Worm (Caenorhabditis elegans) whole organism, L4 larva: ENCODE data around the gene F42G10.1.
A peak's percentile ranks its signal among the peaks of the same experiment; 100 is the strongest.

Experiments
- F10B5.3 ChIP-seq: sonication (generic microtip); optimal IDR thresholded peaks from 2 replicates; lab custom pipeline; 2016; ENCODE audit warnings: mild to moderate bottlenecking, missing genetic modification characterization, missing compliant biosample characterization
- F37D6.2 ChIP-seq: sonication (generic microtip); optimal IDR thresholded peaks from 2 replicates; lab custom pipeline; 2016; ENCODE audit warnings: mild to moderate bottlenecking, missing genetic modification characterization, missing compliant biosample characterization
- F44E2.7 ChIP-seq: fragments of 200-800 bp; sonication (Bioruptor generic); IDR thresholded peaks from 2 replicates; pipeline ENCODE4 v2.1.2; 2022; ENCODE audit warnings: missing genetic modification characterization, missing compliant biosample characterization
- Y105C5A.15 ChIP-seq: fragments of 200-800 bp; sonication (Bioruptor generic); IDR thresholded peaks from 2 replicates; pipeline ENCODE4 v1.3.6; 2022; ENCODE audit warnings: missing genetic modification characterization, missing compliant biosample characterization
- Y75B8A.6 ChIP-seq: fragments of 200-800 bp; sonication (Bioruptor generic); IDR thresholded peaks from 2 replicates; pipeline ENCODE4 v1.3.6; 2022; ENCODE audit warnings: missing genetic modification reagents, missing genetic modification characterization, missing compliant biosample characterization
- aha-1 ChIP-seq: fragments of 150-350 bp; peaks from one replicate; lab custom pipeline; 2014; ENCODE audit warnings: missing biosample characterization, missing genetic modification characterization
- aly-2 ChIP-seq: sonication (generic microtip); optimal IDR thresholded peaks from 2 replicates; lab custom pipeline; 2018; ENCODE audit warnings: missing biosample characterization, missing genetic modification characterization
- ama-1 ChIP-seq: fragments of 150-350 bp; optimal IDR thresholded peaks from 2 replicates; lab custom pipeline; 2014; ENCODE audit warnings: inconsistent platforms, mixed read lengths
- arid-1 ChIP-seq: fragments of 200-800 bp; sonication (Bioruptor generic); conservative IDR thresholded peaks from 2 replicates; pipeline ENCODE4 v1.3.6; 2022; ENCODE audit warnings: missing genetic modification reagents, missing genetic modification characterization, missing compliant biosample characterization
- ceh-20 ChIP-seq: fragments of 200-800 bp; sonication (Bioruptor generic); IDR thresholded peaks from 2 replicates; pipeline ENCODE4 v1.3.6; 2022; ENCODE audit warnings: missing genetic modification reagents, missing genetic modification characterization, missing compliant biosample characterization
- ceh-44 ChIP-seq: fragments of 200-800 bp; sonication (Bioruptor generic); IDR thresholded peaks from 2 replicates; pipeline ENCODE4 v1.3.6; 2022; ENCODE audit warnings: missing genetic modification reagents, missing genetic modification characterization, missing compliant biosample characterization
- ceh-62 ChIP-seq: sonication (generic microtip); optimal IDR thresholded peaks from 2 replicates; lab custom pipeline; 2017; ENCODE audit warnings: missing biosample characterization, missing genetic modification characterization
- ces-1 ChIP-seq: fragments of 150-350 bp; sonication (generic microtip); optimal IDR thresholded peaks from 4 replicates; lab custom pipeline; 2014; ENCODE audit warnings: missing biosample characterization, missing genetic modification reagents, missing genetic modification characterization
- cey-2 ChIP-seq: sonication (generic microtip); optimal IDR thresholded peaks from 3 replicates; lab custom pipeline; 2017; ENCODE audit warnings: missing genetic modification characterization, mild to moderate bottlenecking, missing compliant biosample characterization, antibody characterized with exemption, borderline replicate concordance; ENCODE audit not compliant: insufficient read depth
- daf-16 ChIP-seq, 3 experiments: sonication (generic microtip); optimal IDR thresholded peaks; 2 replicates each; lab custom pipeline; 2016 to 2017; ENCODE audit warnings: missing genetic modification characterization in 3 of 3, missing genetic modification reagents in 3 of 3, mild to moderate bottlenecking in 2 of 3, missing compliant biosample characterization in 2 of 3, missing biosample characterization in 1 of 3, moderate library complexity in 1 of 3
- dmd-9 ChIP-seq: fragments of 200-800 bp; sonication (Bioruptor generic); IDR thresholded peaks from 2 replicates; pipeline ENCODE4 v1.3.6; 2022; ENCODE audit warnings: missing genetic modification reagents, missing genetic modification characterization, missing compliant biosample characterization
- dpl-1 ChIP-seq: fragments of 150-350 bp; optimal IDR thresholded peaks from 2 replicates; lab custom pipeline; 2014; ENCODE audit warnings: missing biosample characterization, missing genetic modification reagents, missing genetic modification characterization
- duxl-1 ChIP-seq: sonication (generic microtip); optimal IDR thresholded peaks from 2 replicates; lab custom pipeline; 2016; ENCODE audit warnings: mild to moderate bottlenecking, missing genetic modification characterization, moderate library complexity, missing compliant biosample characterization; ENCODE audit not compliant: poor library complexity
- dve-1 ChIP-seq: sonication (generic microtip); optimal IDR thresholded peaks from 2 replicates; lab custom pipeline; 2017; ENCODE audit warnings: antibody characterized with exemption, mild to moderate bottlenecking, missing genetic modification characterization, missing compliant biosample characterization; ENCODE audit not compliant: insufficient read depth
- egl-27 ChIP-seq: sonication (generic microtip); optimal IDR thresholded peaks from 3 replicates; lab custom pipeline; 2017; ENCODE audit warnings: missing biosample characterization, missing genetic modification reagents, missing genetic modification characterization
- egl-43 ChIP-seq: fragments of 200-800 bp; sonication (Bioruptor generic); IDR thresholded peaks from 2 replicates; pipeline ENCODE4 v1.3.6; 2022; ENCODE audit warnings: missing genetic modification reagents, missing genetic modification characterization, missing compliant biosample characterization
- fkh-10 ChIP-seq: fragments of 150-350 bp; optimal IDR thresholded peaks from 2 replicates; lab custom pipeline; 2014; ENCODE audit warnings: missing biosample characterization, missing genetic modification reagents, missing genetic modification characterization
- hlh-11 ChIP-seq: fragments of 200-800 bp; sonication (Bioruptor generic); optimal IDR thresholded peaks from 2 replicates; lab custom pipeline; 2018; ENCODE audit warnings: mild to moderate bottlenecking, missing genetic modification characterization, missing compliant biosample characterization
- hmg-1.1 ChIP-seq: fragments of 200-800 bp; sonication (Bioruptor generic); IDR thresholded peaks from 2 replicates; pipeline ENCODE4 v1.3.6; 2022; ENCODE audit warnings: missing genetic modification reagents, missing genetic modification characterization, missing compliant biosample characterization
- jun-1 ChIP-seq: fragments of 150-350 bp; optimal IDR thresholded peaks from 2 replicates; lab custom pipeline; 2014; ENCODE audit warnings: missing biosample characterization, missing genetic modification reagents, missing genetic modification characterization
- lim-7 ChIP-seq: fragments of 200-800 bp; sonication (Bioruptor generic); IDR thresholded peaks from 2 replicates; pipeline ENCODE4 v1.3.6; 2022; ENCODE audit warnings: missing genetic modification characterization, missing compliant biosample characterization
- lin-29 ChIP-seq: fragments of 200-800 bp; sonication (Bioruptor generic); IDR thresholded peaks from 2 replicates; pipeline ENCODE4 v1.3.6; 2022; ENCODE audit warnings: missing genetic modification reagents, missing genetic modification characterization, missing compliant biosample characterization
- lin-39 ChIP-seq: fragments of 150-350 bp; optimal IDR thresholded peaks from 2 replicates; lab custom pipeline; 2014; ENCODE audit warnings: missing biosample characterization, missing genetic modification reagents, missing genetic modification characterization
- lir-3 ChIP-seq: sonication (generic microtip); optimal IDR thresholded peaks from 2 replicates; lab custom pipeline; 2016; ENCODE audit warnings: mild to moderate bottlenecking, missing genetic modification characterization, missing compliant biosample characterization
- mdl-1 ChIP-seq, 2 experiments: fragments of 150-350 bp in 1 of 2; sonication (generic microtip) in 1 of 2; optimal IDR thresholded peaks; 2 replicates each; lab custom pipeline; 2014 to 2017; ENCODE audit warnings: missing biosample characterization in 2 of 2, missing genetic modification characterization in 2 of 2
- mxl-2 ChIP-seq: fragments of 200-800 bp; sonication (Bioruptor generic); conservative IDR thresholded peaks from 2 replicates; pipeline ENCODE4 v1.3.6; 2022; ENCODE audit warnings: missing genetic modification reagents, missing genetic modification characterization, missing compliant biosample characterization
- nhr-10 ChIP-seq: fragments of 150-350 bp; optimal IDR thresholded peaks from 2 replicates; lab custom pipeline; 2014; ENCODE audit warnings: missing biosample characterization, missing genetic modification characterization
- nhr-102 ChIP-seq: sonication (generic microtip); optimal IDR thresholded peaks from 2 replicates; lab custom pipeline; 2016; ENCODE audit warnings: mild to moderate bottlenecking, missing genetic modification characterization, moderate library complexity, missing compliant biosample characterization
- nhr-11 ChIP-seq: fragments of 150-350 bp; optimal IDR thresholded peaks from 2 replicates; lab custom pipeline; 2014; ENCODE audit warnings: missing biosample characterization, missing genetic modification characterization
- nhr-237 ChIP-seq: sonication (generic microtip); optimal IDR thresholded peaks from 2 replicates; lab custom pipeline; 2017; ENCODE audit warnings: missing biosample characterization, missing genetic modification characterization
- nhr-41 ChIP-seq: fragments of 200-800 bp; sonication (Bioruptor generic); IDR thresholded peaks from 2 replicates; pipeline ENCODE4 v1.3.6; 2022; ENCODE audit warnings: missing genetic modification reagents, missing genetic modification characterization, missing compliant biosample characterization
- nhr-42 ChIP-seq: fragments of 200-800 bp; sonication (Bioruptor generic); IDR thresholded peaks from 2 replicates; pipeline ENCODE4 v1.3.6; 2022; ENCODE audit warnings: missing genetic modification characterization, missing compliant biosample characterization
- nhr-6 ChIP-seq: fragments of 150-350 bp; optimal IDR thresholded peaks from 2 replicates; lab custom pipeline; 2014; ENCODE audit warnings: missing biosample characterization, missing genetic modification characterization
- nhr-76 ChIP-seq: fragments of 150-350 bp; optimal IDR thresholded peaks from 2 replicates; lab custom pipeline; 2014; ENCODE audit warnings: missing biosample characterization, missing genetic modification characterization
- pha-4 ChIP-seq, 2 experiments: fragments of 150-350 bp in 1 of 2; fragments of 200-800 bp in 1 of 2; sonication (Bioruptor generic) in 1 of 2; IDR thresholded peaks in 1 of 2; optimal IDR thresholded peaks in 1 of 2; 2 replicates each; pipeline versions ENCODE4 v1.3.6 to Lab custom; 2014 to 2022; ENCODE audit warnings: missing genetic modification characterization in 2 of 2, missing genetic modification reagents in 2 of 2, missing biosample characterization in 1 of 2, missing compliant biosample characterization in 1 of 2
- php-3 ChIP-seq: fragments of 200-800 bp; sonication (Bioruptor generic); IDR thresholded peaks from 2 replicates; pipeline ENCODE4 v1.3.6; 2022; ENCODE audit warnings: missing genetic modification reagents, missing genetic modification characterization, missing compliant biosample characterization
- saeg-2 ChIP-seq: fragments of 200-800 bp; sonication (Bioruptor generic); IDR thresholded peaks from 2 replicates; pipeline ENCODE4 v1.3.6; 2022; ENCODE audit warnings: missing genetic modification reagents, missing genetic modification characterization, missing compliant biosample characterization
- skn-1 ChIP-seq: fragments of 150-350 bp; optimal IDR thresholded peaks from 2 replicates; lab custom pipeline; 2014; ENCODE audit warnings: missing biosample characterization, missing genetic modification characterization
- snpc-4 ChIP-seq: fragments of 150-350 bp; optimal IDR thresholded peaks from 2 replicates; lab custom pipeline; 2014; ENCODE audit warnings: missing biosample characterization, missing genetic modification characterization
- spr-3 ChIP-seq: fragments of 200-800 bp; sonication (Bioruptor generic); optimal IDR thresholded peaks from 2 replicates; lab custom pipeline; 2018; ENCODE audit warnings: mild to moderate bottlenecking, missing genetic modification characterization, missing compliant biosample characterization
- unc-62 ChIP-seq, 3 experiments: fragments of 150-350 bp in 1 of 3; sonication (generic microtip); optimal IDR thresholded peaks in 2 of 3; peaks in 1 of 3; 1 replicate in 1 of 3; 2 replicates in 2 of 3; lab custom pipeline; 2014 to 2017; ENCODE audit warnings: missing biosample characterization in 3 of 3, missing genetic modification characterization in 3 of 3, missing genetic modification reagents in 3 of 3, missing genotype in 1 of 3
- zag-1 ChIP-seq: fragments of 150-350 bp; optimal IDR thresholded peaks from 2 replicates; lab custom pipeline; 2014; ENCODE audit warnings: missing biosample characterization, missing genetic modification characterization
- zip-11 ChIP-seq: fragments of 200-800 bp; sonication (Bioruptor generic); IDR thresholded peaks from 2 replicates; pipeline ENCODE4 v1.3.6; 2022; ENCODE audit warnings: missing genetic modification characterization, missing compliant biosample characterization
- ztf-7 ChIP-seq: fragments of 150-350 bp; optimal IDR thresholded peaks from 2 replicates; lab custom pipeline; 2014; ENCODE audit warnings: missing biosample characterization, missing genetic modification characterization

Gene F42G10.1

DNA sequence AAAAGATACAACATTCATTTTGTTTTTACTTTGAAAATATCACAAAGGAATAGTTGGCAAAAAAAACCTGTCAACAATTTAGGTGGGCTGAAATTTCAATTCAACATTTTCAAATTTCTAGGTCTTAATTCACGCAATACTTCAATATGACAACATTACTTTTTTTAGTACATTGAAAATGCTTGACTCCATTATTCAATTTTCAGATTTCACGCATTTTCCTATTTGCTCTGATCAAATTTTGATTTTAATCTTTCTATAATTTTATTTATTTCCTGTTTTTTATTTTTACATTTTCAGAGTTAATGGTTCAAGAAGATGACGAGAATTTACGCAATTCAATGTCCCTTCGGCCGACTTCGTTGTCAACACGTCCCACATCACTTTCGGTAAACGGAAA is 5.6 kb upstream of the F42G10.1 start, which contains the start of gene mkk-4:
Gene mkk-4, plus strand, starts transcription at position 301 of the 400 bp plus-strand sequence.
- TF ChIP-seq egl-27, result no peak
- TF ChIP-seq lin-39 (tag; lab: Kevin White, UChicago), result no peak
- TF ChIP-seq Y75B8A.6 (GFP tag; lab: Robert Waterston, UW), result no peak
- no peak for TF ChIP-seq fkh-10 (GFP tag; lab: Kevin White, UChicago)
- TF ChIP-seq hmg-1.1 (GFP tag; lab: Robert Waterston, UW), result no peak
- no peak for TF ChIP-seq ama-1 (lab: Kevin White, UChicago)
- no peak for TF ChIP-seq ceh-20 (GFP tag; lab: Robert Waterston, UW)
- no peak for TF ChIP-seq lim-7
- TF ChIP-seq aly-2 (tag; lab: Kevin White, UChicago), result no peak
- TF ChIP-seq spr-3 (GFP tag; lab: Kevin White, UChicago), result no peak
- TF ChIP-seq nhr-102, result no peak
- TF ChIP-seq snpc-4 (tag; lab: Kevin White, UChicago), result no peak
- no peak for TF ChIP-seq cey-2
- no peak for TF ChIP-seq ces-1 (GFP tag; lab: Kevin White, UChicago)
- TF ChIP-seq dve-1 (tag; lab: Kevin White, UChicago), result no peak
- TF ChIP-seq arid-1 (GFP tag; lab: Robert Waterston, UW), result no peak
- TF ChIP-seq jun-1 (tag; lab: Kevin White, UChicago), result no peak
- no peak for TF ChIP-seq ceh-44 (GFP tag; lab: Robert Waterston, UW)

DNA sequence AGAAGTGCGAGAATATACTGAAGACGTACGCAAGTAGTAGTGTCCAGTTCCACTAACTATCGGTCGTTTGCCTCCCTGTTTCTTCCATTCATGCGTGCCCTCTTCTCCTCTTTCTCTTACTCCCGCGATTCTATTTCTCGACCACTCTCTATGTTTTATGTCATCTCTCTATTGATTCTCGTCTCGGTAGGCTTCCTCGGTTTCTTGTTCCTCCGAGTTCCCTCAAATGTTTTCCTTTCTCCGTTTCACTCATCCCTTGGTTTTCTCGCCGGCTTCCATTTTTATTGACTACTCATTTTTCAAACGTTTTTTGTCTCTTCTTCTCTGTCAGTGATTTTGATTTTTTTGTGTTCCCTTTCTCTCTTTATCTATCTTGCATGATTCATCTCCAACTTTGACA is 4.4 kb upstream of the F42G10.1 start:
- TF ChIP-seq aha-1 (tag; lab: Kevin White, UChicago), result peak; percentile 54
- peak; percentile 55 for TF ChIP-seq hlh-11 (tag; lab: Kevin White, UChicago)
- no peak for TF ChIP-seq nhr-42 (GFP tag; lab: Robert Waterston, UW)
- TF ChIP-seq dpl-1 (GFP tag; lab: Kevin White, UChicago), result peak; percentile 10
- no peak for TF ChIP-seq php-3 (GFP tag; lab: Robert Waterston, UW)
- TF ChIP-seq lin-29 (GFP tag; lab: Robert Waterston, UW), result no peak
- TF ChIP-seq ces-1 (GFP tag; lab: Kevin White, UChicago), result no peak
- TF ChIP-seq nhr-10, result no peak
- TF ChIP-seq mxl-2, result no peak
- TF ChIP-seq ztf-7, result no peak
- no peak for TF ChIP-seq F44E2.7 (GFP tag; lab: Robert Waterston, UW)
- TF ChIP-seq ceh-62 (tag; lab: Kevin White, UChicago), result no peak
- TF ChIP-seq egl-27, result no peak
- no peak for TF ChIP-seq saeg-2 (GFP tag; lab: Robert Waterston, UW)
- no peak for TF ChIP-seq nhr-41 (GFP tag; lab: Robert Waterston, UW)
- TF ChIP-seq aly-2 (tag; lab: Kevin White, UChicago), result no peak
- TF ChIP-seq egl-43 (GFP tag; lab: Robert Waterston, UW), result no peak
- TF ChIP-seq mdl-1 (tag; optimal IDR thresholded peaks at IDR 0.05; lab: Kevin White, UChicago), result peak in 1 of 2 experiments; percentile 72
- TF ChIP-seq ceh-44 (GFP tag; lab: Robert Waterston, UW), result no peak
- no peak for TF ChIP-seq nhr-76 (tag; lab: Kevin White, UChicago)
- TF ChIP-seq Y105C5A.15, result no peak
- no peak for TF ChIP-seq pha-4 (GFP tag; IDR thresholded peaks at IDR 0.05; lab: Robert Waterston, UW)
- no peak for TF ChIP-seq pha-4 (tag; optimal IDR thresholded peaks at IDR 0.05; lab: Kevin White, UChicago)
- no peak for TF ChIP-seq skn-1 (tag; lab: Kevin White, UChicago)
- no peak for TF ChIP-seq Y75B8A.6 (GFP tag; lab: Robert Waterston, UW)
- peak in 1 of 2 experiments; percentile 97 for TF ChIP-seq unc-62 (GFP tag; optimal IDR thresholded peaks at IDR 0.05 in 1 of 2; lab: Kevin White, UChicago)
- no peak for TF ChIP-seq unc-62 (tag; optimal IDR thresholded peaks at IDR 0.05; lab: Kevin White, UChicago)
- peak; percentile 29 for TF ChIP-seq nhr-11 (tag; lab: Kevin White, UChicago)
- no peak for TF ChIP-seq zip-11 (GFP tag; lab: Robert Waterston, UW)
- TF ChIP-seq F10B5.3, result no peak
- TF ChIP-seq F37D6.2, result no peak
- TF ChIP-seq lir-3 (tag; lab: Kevin White, UChicago), result no peak
- no peak for TF ChIP-seq zag-1 (tag; lab: Kevin White, UChicago)
- peak in 1 of 2 experiments; percentile 40 for TF ChIP-seq daf-16 (GFP tag; optimal IDR thresholded peaks at IDR 0.05; lab: Kevin White, UChicago)
- no peak for TF ChIP-seq daf-16 (tag; optimal IDR thresholded peaks at IDR 0.05; lab: Kevin White, UChicago)
- TF ChIP-seq duxl-1, result no peak
- TF ChIP-seq dmd-9, result no peak
- no peak for TF ChIP-seq nhr-6 (tag; lab: Kevin White, UChicago)
- TF ChIP-seq nhr-237 (tag; lab: Kevin White, UChicago), result no peak
- TF ChIP-seq hmg-1.1 (GFP tag; lab: Robert Waterston, UW), result peak; percentile 48; the same call in 1 of the 2 replicates
